Worm (Caenorhabditis elegans): ENCODE data around the gene C14A6.12.

DNA sequence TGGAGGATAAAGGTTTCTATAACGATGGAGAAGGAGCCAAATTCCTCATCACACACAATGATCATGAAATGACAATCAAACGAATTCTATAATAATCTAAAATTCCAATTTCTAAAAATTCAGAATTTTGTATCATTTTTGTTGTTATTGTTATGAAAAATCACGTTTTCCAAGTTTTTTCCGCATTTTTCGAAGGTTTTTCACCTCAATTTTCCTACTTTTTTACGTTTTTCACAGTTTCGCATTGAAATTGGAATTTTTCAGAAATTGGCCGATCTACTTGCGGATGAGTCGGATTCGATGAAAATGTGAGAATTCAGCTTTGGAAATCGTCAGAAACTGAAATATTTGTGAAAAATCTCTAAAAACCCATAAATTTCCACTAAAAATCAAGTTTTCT, 37.4 kb downstream of the C14A6.12 start, which contains the start of gene fbxa-210:
- no peak for TF ChIP-seq ceh-19 (GFP tag; optimal IDR thresholded peaks at IDR 0.05)
- no peak for TF ChIP-seq ceh-31 (tag; optimal IDR thresholded peaks at IDR 0.05)
- TF ChIP-seq ceh-2 (tag; optimal IDR thresholded peaks at IDR 0.05): no peak
- TF ChIP-seq ceh-30 (tag; optimal IDR thresholded peaks at IDR 0.05): no peak
- TF ChIP-seq pha-4 (tag; optimal IDR thresholded peaks at IDR 0.05): no peak
